Worm (Caenorhabditis elegans) whole organism, midembryonic: ENCODE measurements around the gene K10D11.3.

Experiments used
- T22C8.4 ChIP-seq: fragments of 200-800 bp; sonication (Bioruptor generic); IDR thresholded peaks from 2 replicates; pipeline ENCODE4 v1.3.6; 2022; ENCODE audit warnings: missing genetic modification characterization, missing compliant biosample characterization
- cog-1 ChIP-seq: sonication (generic microtip); optimal IDR thresholded peaks from 2 replicates; lab custom pipeline; 2016; ENCODE audit warnings: missing genetic modification characterization, missing compliant biosample characterization
- flt-1 ChIP-seq: fragments of 200-800 bp; sonication (Bioruptor generic); IDR thresholded peaks from 2 replicates; pipeline ENCODE4 v1.3.6; 2022; ENCODE audit warnings: missing genetic modification characterization, missing compliant biosample characterization
- klf-2 ChIP-seq: fragments of 200-800 bp; sonication (Bioruptor generic); conservative IDR thresholded peaks from 2 replicates; pipeline ENCODE4 v1.3.6; 2022; ENCODE audit warnings: missing genetic modification reagents, missing genetic modification characterization, missing compliant biosample characterization
- med-1 ChIP-seq: sonication (generic microtip); optimal IDR thresholded peaks from 2 replicates; lab custom pipeline; 2017; ENCODE audit warnings: missing genetic modification characterization, mild to moderate bottlenecking, missing compliant biosample characterization, antibody characterized with exemption, missing genetic modification reagents; ENCODE audit not compliant: insufficient read depth
- ref-1 ChIP-seq: fragments of 200-800 bp; sonication (Bioruptor generic); conservative IDR thresholded peaks from 2 replicates; pipeline ENCODE4 v1.3.6; 2022; ENCODE audit warnings: missing genetic modification reagents, missing genetic modification characterization, missing compliant biosample characterization
- tab-1 ChIP-seq: fragments of 200-800 bp; sonication (Bioruptor generic); IDR thresholded peaks from 2 replicates; pipeline ENCODE4 v1.3.6; 2022; ENCODE audit warnings: missing genetic modification characterization, missing compliant biosample characterization
- ztf-23 ChIP-seq: fragments of 200-800 bp; sonication (Bioruptor generic); IDR thresholded peaks from 2 replicates; pipeline ENCODE4 v1.3.6; 2022; ENCODE audit warnings: missing genetic modification reagents, missing genetic modification characterization, missing compliant biosample characterization
- ztf-29 ChIP-seq: fragments of 200-800 bp; sonication (Bioruptor generic); IDR thresholded peaks from 2 replicates; pipeline ENCODE4 v1.3.6; 2022; ENCODE audit warnings: missing genetic modification reagents, missing genetic modification characterization, missing compliant biosample characterization

K10D11.3 gene

ce11 chrIV:12971994-12972520 lies 13.9 kb downstream of the K10D11.3 start:
- no peak for TF ChIP-seq tab-1 (GFP tag; lab: Robert Waterston, UW)
- TF ChIP-seq cog-1, result no peak
- no peak for TF ChIP-seq med-1 (GFP tag; lab: Kevin White, UChicago)
- no peak for TF ChIP-seq ztf-29 (GFP tag; lab: Robert Waterston, UW)
- no peak for TF ChIP-seq flt-1
- TF ChIP-seq ref-1 (GFP tag; lab: Robert Waterston, UW), result no peak
- TF ChIP-seq T22C8.4, result no peak
- TF ChIP-seq klf-2, result no peak
- no peak for TF ChIP-seq ztf-23 (GFP tag; lab: Robert Waterston, UW)

DNA sequence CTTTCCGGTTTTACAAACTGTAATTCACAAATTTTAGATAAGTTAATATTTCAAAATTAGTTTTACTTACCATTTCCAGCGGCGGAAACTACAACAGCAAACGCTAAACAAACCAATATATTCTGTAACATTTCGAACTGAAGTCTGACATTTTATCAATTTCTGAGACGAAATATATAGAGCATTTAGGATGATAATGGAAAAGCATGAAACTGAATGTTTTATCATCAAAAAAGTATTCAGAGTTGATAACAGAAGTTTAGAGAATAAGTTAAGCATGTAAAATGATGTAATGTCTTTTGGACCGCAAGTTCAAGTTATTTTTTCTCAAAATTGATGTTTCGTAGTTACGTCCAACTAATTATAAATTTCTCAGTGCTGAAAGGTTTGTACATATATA lies 16.8 kb downstream of the K10D11.3 start, which contains the start of gene F55G11.2:
Gene F55G11.2, minus strand, starts transcription at position 149 of the 400 bp plus-strand sequence.
- TF ChIP-seq flt-1 (no peak), tab-1 (GFP tag; lab: Robert Waterston, UW) (no peak), med-1 (GFP tag; lab: Kevin White, UChicago) (no peak), T22C8.4 (no peak), ztf-23 (GFP tag; lab: Robert Waterston, UW) (no peak), cog-1 (no peak), klf-2 (no peak), ztf-29 (GFP tag; lab: Robert Waterston, UW) (no peak), ref-1 (GFP tag; lab: Robert Waterston, UW) (no peak)

ce11 chrIV:12967303-12967702 lies 18.6 kb downstream of the K10D11.3 start:
- TF ChIP-seq med-1 (GFP tag; lab: Kevin White, UChicago), result no peak
- no peak for TF ChIP-seq flt-1
- no peak for TF ChIP-seq klf-2
- no peak for TF ChIP-seq ref-1 (GFP tag; lab: Robert Waterston, UW)
- TF ChIP-seq tab-1 (GFP tag; lab: Robert Waterston, UW), result no peak
- no peak for TF ChIP-seq cog-1
- no peak for TF ChIP-seq T22C8.4
- TF ChIP-seq ztf-23 (GFP tag; lab: Robert Waterston, UW), result no peak
- no peak for TF ChIP-seq ztf-29 (GFP tag; lab: Robert Waterston, UW)

DNA sequence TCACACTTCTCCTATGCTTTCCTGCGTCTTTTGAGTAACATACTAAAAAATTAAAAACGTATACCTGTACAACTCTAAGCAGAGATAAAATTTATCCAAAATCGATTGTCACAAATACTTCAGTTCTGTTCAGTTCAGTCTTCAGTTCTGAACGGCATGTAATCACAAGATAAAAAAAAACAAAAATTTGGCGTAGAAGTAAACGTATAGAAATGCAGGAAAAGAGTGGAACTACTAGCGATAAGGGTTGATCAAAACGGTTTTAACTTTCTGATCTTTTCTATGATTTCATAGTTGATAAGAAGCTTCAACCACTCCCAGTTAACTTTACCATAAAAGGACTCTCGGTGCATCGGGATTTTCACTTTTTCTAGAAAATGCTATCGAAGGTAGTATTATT lies 20.9 kb downstream of the K10D11.3 start, which contains the start of gene dod-22:
Gene dod-22, plus strand, starts transcription at position 301 of the 400 bp plus-strand sequence.
- TF ChIP-seq flt-1, result no peak
- no peak for TF ChIP-seq ztf-23 (GFP tag; lab: Robert Waterston, UW)
- no peak for TF ChIP-seq cog-1
- no peak for TF ChIP-seq ztf-29 (GFP tag; lab: Robert Waterston, UW)
- no peak for TF ChIP-seq klf-2
- no peak for TF ChIP-seq ref-1 (GFP tag; lab: Robert Waterston, UW)
- no peak for TF ChIP-seq T22C8.4
- TF ChIP-seq tab-1 (GFP tag; lab: Robert Waterston, UW), result no peak
- no peak for TF ChIP-seq med-1 (GFP tag; lab: Kevin White, UChicago)

ce11 chrIV:12964648-12965047 lies 21.3 kb downstream of the K10D11.3 start:
- no peak for TF ChIP-seq tab-1 (GFP tag; lab: Robert Waterston, UW)
- TF ChIP-seq ref-1 (GFP tag; lab: Robert Waterston, UW), result no peak
- no peak for TF ChIP-seq med-1 (GFP tag; lab: Kevin White, UChicago)
- TF ChIP-seq ztf-29 (GFP tag; lab: Robert Waterston, UW), result no peak
- no peak for TF ChIP-seq cog-1
- no peak for TF ChIP-seq flt-1
- TF ChIP-seq klf-2, result no peak
- TF ChIP-seq T22C8.4, result no peak
- TF ChIP-seq ztf-23 (GFP tag; lab: Robert Waterston, UW), result no peak

ce11 chrIV:12962564-12962963 lies 23.4 kb downstream of the K10D11.3 start, which contains the start of gene F55G11.8:
F55G11.8 (plus strand) TSS chrIV:12962808.
- TF ChIP-seq ztf-23 (GFP tag; lab: Robert Waterston, UW) (no peak), med-1 (GFP tag; lab: Kevin White, UChicago) (no peak), tab-1 (GFP tag; lab: Robert Waterston, UW) (no peak), ref-1 (GFP tag; lab: Robert Waterston, UW) (no peak), T22C8.4 (no peak), cog-1 (no peak), ztf-29 (GFP tag; lab: Robert Waterston, UW) (no peak), klf-2 (no peak), flt-1 (no peak)

DNA sequence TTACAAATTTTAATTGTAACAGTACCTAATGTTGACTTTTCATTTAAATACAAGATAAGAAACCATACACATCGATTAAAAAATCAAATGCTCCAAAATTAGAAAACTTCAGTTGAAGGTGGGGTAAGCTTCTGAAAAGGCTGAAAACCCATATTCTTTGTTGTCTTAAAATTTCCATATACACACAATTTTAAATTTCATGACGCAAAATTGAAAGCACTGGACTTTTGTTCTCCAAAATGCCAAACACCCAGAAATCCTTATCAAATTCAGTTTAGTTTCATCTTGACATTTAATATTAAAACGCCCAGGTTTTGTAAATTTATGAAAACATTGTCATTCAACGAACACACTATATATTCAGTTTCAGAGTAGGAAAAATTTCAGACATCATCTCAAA lies 25.8 kb downstream of the K10D11.3 start, which contains the start of gene F55G11.7:
Gene F55G11.7, plus strand, starts transcription at position 301 of the 400 bp plus-strand sequence.
- TF ChIP-seq cog-1, result no peak

DNA sequence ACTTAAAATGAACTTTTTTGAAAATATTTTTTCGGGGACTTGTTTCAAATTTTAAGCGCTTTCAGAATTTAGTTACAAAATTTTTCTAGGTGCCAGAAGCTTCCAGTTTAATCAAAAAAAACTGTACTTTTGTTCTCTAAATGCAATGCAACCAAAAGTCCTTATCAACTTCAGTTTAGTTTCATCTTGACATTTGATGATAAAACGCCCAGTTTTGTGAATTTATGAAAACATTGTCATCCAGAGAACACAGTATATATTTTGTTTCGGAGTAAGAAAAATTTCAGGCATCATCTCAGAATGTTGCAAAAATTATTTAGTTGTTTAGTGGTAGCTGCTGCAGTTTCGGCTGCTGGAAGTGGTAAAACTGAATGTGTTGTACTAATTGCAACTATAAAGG lies 28.2 kb downstream of the K10D11.3 start, which contains the start of gene F55G11.6:
Gene F55G11.6, plus strand, starts transcription at position 301 of the 400 bp plus-strand sequence.
- TF ChIP-seq klf-2 (no peak), med-1 (GFP tag; lab: Kevin White, UChicago) (no peak), flt-1 (no peak), T22C8.4 (no peak), tab-1 (GFP tag; lab: Robert Waterston, UW) (no peak), ztf-29 (GFP tag; lab: Robert Waterston, UW) (no peak), ref-1 (GFP tag; lab: Robert Waterston, UW) (no peak)

- TF ChIP-seq ref-1 (GFP tag; lab: Robert Waterston, UW) (no peak), med-1 (GFP tag; lab: Kevin White, UChicago) (no peak), flt-1 (no peak), cog-1 (no peak), ztf-23 (GFP tag; lab: Robert Waterston, UW) (no peak), tab-1 (GFP tag; lab: Robert Waterston, UW) (no peak), ztf-29 (GFP tag; lab: Robert Waterston, UW) (no peak), T22C8.4 (no peak), klf-2 (no peak)
Measured at ce11 chrIV:12948470-12948869, 37.5 kb downstream of the K10D11.3 start, which contains the start of gene F55G11.10. F55G11.10 (plus strand) TSS chrIV:12948770.

DNA sequence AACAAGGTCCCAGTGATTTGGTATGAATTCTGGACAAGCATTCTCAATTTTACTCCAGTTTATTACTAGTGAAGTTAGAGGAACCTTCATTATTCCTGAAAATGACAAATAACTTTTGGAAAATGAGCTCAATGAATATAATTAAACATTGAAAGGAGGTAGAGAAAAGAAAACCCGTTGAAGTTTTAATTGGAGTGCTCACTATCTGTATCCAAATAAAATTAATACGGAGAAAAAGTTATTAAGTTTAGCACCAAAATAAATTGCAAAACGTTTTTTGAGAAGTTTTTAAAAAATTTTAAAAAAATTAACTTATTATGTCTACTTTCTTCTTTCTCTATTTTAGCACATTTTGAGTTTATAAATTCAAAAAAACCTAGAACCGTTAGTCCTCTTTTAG lies 39.4 kb downstream of the K10D11.3 start, which contains the start of gene F55G11.1:
Gene F55G11.1, minus strand, starts transcription at position 101 of the 400 bp plus-strand sequence.
- TF ChIP-seq T22C8.4 (no peak), cog-1 (no peak), tab-1 (GFP tag; lab: Robert Waterston, UW) (no peak), flt-1 (no peak), klf-2 (no peak), ztf-29 (GFP tag; lab: Robert Waterston, UW) (no peak), ztf-23 (GFP tag; lab: Robert Waterston, UW) (no peak), med-1 (GFP tag; lab: Kevin White, UChicago) (no peak), ref-1 (GFP tag; lab: Robert Waterston, UW) (no peak)
